Worm (Caenorhabditis elegans) whole organism, L2 larva: Measurements from ENCODE around the gene C28A5.6.

ENCODE experiments used
- aly-2 ChIP-seq: fragments of 150-350 bp; optimal IDR thresholded peaks from 2 replicates; lab custom pipeline; 2014; ENCODE audit warnings: missing biosample characterization, missing genetic modification characterization
- ama-1 ChIP-seq: fragments of 150-350 bp; optimal IDR thresholded peaks from 2 replicates; lab custom pipeline; 2018; ENCODE audit warnings: inconsistent platforms
- blmp-1 ChIP-seq: sonication (generic microtip); optimal IDR thresholded peaks from 2 replicates; lab custom pipeline; 2017; ENCODE audit warnings: missing genetic modification characterization, mild to moderate bottlenecking, missing compliant biosample characterization, antibody characterized with exemption, moderate library complexity; ENCODE audit not compliant: insufficient read depth
- ceh-16 ChIP-seq: fragments of 150-350 bp; optimal IDR thresholded peaks from 2 replicates; lab custom pipeline; 2014; ENCODE audit warnings: missing biosample characterization, missing genetic modification characterization
- elt-1 ChIP-seq: fragments of 150-350 bp; optimal IDR thresholded peaks from 2 replicates; lab custom pipeline; 2014; ENCODE audit warnings: missing biosample characterization, missing genetic modification characterization
- lin-13 ChIP-seq: fragments of 150-350 bp; optimal IDR thresholded peaks from 2 replicates; lab custom pipeline; 2014; ENCODE audit warnings: missing biosample characterization, missing genetic modification reagents, missing genetic modification characterization
- mbf-1 ChIP-seq: sonication (generic microtip); optimal IDR thresholded peaks from 2 replicates; lab custom pipeline; 2017; ENCODE audit warnings: missing biosample characterization, missing genetic modification characterization
- nhr-12 ChIP-seq: fragments of 150-350 bp; optimal IDR thresholded peaks from 2 replicates; lab custom pipeline; 2014; ENCODE audit warnings: missing biosample characterization, missing genetic modification characterization
- nhr-25 ChIP-seq: fragments of 150-350 bp; sonication (generic microtip); optimal IDR thresholded peaks from 3 replicates; lab custom pipeline; 2014; ENCODE audit warnings: missing biosample characterization, missing genetic modification characterization
- nhr-77 ChIP-seq: fragments of 150-350 bp; optimal IDR thresholded peaks from 2 replicates; lab custom pipeline; 2014; ENCODE audit warnings: missing biosample characterization, missing genetic modification characterization
- skn-1 ChIP-seq: sonication (generic microtip); optimal IDR thresholded peaks from 2 replicates; lab custom pipeline; 2017; ENCODE audit warnings: missing biosample characterization, missing genetic modification characterization
- snpc-4 ChIP-seq: fragments of 150-350 bp; optimal IDR thresholded peaks from 2 replicates; lab custom pipeline; 2014; ENCODE audit warnings: missing biosample characterization, missing genetic modification characterization
- unc-39 ChIP-seq: fragments of 150-350 bp; optimal IDR thresholded peaks from 2 replicates; lab custom pipeline; 2014; ENCODE audit warnings: missing biosample characterization, missing genetic modification characterization
- ztf-11 ChIP-seq: sonication (generic microtip); optimal IDR thresholded peaks from 2 replicates; lab custom pipeline; 2017; ENCODE audit warnings: missing biosample characterization, missing genetic modification characterization

- TF ChIP-seq nhr-12 (tag; lab: Kevin White, UChicago): no peak
- TF ChIP-seq mbf-1 (tag; lab: Kevin White, UChicago): no peak
- TF ChIP-seq ztf-11 (tag; lab: Kevin White, UChicago): no peak
- no peak for TF ChIP-seq ceh-16 (tag; lab: Kevin White, UChicago)
- TF ChIP-seq nhr-77: no peak
- peak; percentile 30 for TF ChIP-seq nhr-25 (tag; lab: Kevin White, UChicago)
- no peak for TF ChIP-seq aly-2 (tag; lab: Kevin White, UChicago)
- peak; percentile 4 for TF ChIP-seq blmp-1 (tag; lab: Kevin White, UChicago)
- TF ChIP-seq lin-13 (GFP tag; lab: Kevin White, UChicago): peak; percentile 56
- no peak for TF ChIP-seq skn-1 (tag; lab: Kevin White, UChicago)
- TF ChIP-seq elt-1 (tag; lab: Kevin White, UChicago): no peak
- no peak for TF ChIP-seq snpc-4 (tag; lab: Kevin White, UChicago)
- TF ChIP-seq unc-39 (tag; lab: Kevin White, UChicago): no peak
- no peak for TF ChIP-seq ama-1 (lab: Kevin White, UChicago)
Measured at ce11 chrIII:4470793-4471192, 41.5 kb upstream of the C28A5.6 start.
